Fruit fly (Drosophila melanogaster): ENCODE results near the gene NimC4.

NimC4 gene

DNA sequence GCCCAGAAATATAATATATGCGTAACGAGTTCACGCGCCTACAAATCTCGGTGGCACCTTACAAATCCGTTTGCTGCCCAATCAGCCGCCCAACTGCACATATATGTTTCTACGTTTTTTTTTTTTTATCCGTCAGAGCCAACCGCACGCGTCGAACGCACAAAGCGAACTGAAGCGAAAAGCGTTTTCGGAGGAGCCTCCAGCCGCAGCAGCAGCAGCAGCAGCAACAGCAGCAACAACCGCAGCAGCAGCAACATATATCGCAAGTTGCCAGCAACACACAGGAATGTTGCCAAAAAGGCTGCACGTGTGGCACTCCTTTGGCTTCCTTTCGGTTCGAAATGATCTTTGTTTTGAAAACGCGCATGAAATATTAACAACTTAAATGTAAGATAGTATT lies 46.3 kb upstream of the NimC4 start, which contains the start of gene rk:
rk (minus strand) TSS at position 171 of the 400 bp plus-strand sequence.
- TF ChIP-seq Eip78C (GFP tag) (peak; percentile 56), CG6163 (GFP tag; IDR thresholded peaks at IDR 0.05) (0 out of 3 replicates have a peak, but pooled peaks have one; percentile 33), CG3919 (GFP tag; optimal IDR thresholded peaks at IDR 0.05) (peak; percentile 38), Met (GFP tag; optimal IDR thresholded peaks at IDR 0.05) (peak; percentile 18), svp (GFP tag) (peak; percentile 22), Ets96B (tag; optimal IDR thresholded peaks at IDR 0.05) (no peak), lz (GFP tag; optimal IDR thresholded peaks at IDR 0.05) (no peak), dsx (GFP tag; optimal IDR thresholded peaks at IDR 0.05; ENCODE audit: poor library complexity, severe bottlenecking) (peak; percentile 7)

DNA sequence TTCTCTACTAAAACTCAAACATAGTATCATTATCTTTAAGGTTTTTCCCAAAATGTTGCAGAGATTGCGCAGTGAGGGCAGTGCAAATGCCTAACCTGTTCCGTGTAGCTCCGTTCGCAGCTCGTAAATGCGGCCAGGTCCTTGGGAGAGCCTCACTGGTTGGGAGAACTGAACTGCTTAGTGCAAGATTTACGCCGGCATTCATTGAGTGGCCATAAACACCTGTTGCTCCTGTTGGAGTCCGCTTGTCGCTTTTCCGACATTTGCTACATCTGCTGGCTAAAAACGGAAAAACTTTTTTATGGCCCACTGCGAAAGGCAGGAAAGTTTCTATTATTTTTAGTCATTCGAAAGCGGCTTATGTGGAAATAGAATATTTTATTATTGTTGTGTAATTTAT lies 45.5 kb upstream of the NimC4 start:
- TF ChIP-seq CG3032 (tag; optimal IDR thresholded peaks at IDR 0.05) (no peak), CG7368 (GFP tag; optimal IDR thresholded peaks at IDR 0.05) (no peak), Ets96B (tag; optimal IDR thresholded peaks at IDR 0.05) (no peak), Smox (GFP tag; optimal IDR thresholded peaks at IDR 0.05) (no peak), CG16779 (tag; optimal IDR thresholded peaks at IDR 0.05) (no peak), CG32006 (GFP tag; optimal IDR thresholded peaks at IDR 0.05) (no peak), esn (GFP tag; optimal IDR thresholded peaks at IDR 0.05) (no peak), Blimp-1 (GFP tag; optimal IDR thresholded peaks at IDR 0.05) (no peak), fd85E (GFP tag; optimal IDR thresholded peaks at IDR 0.05) (no peak)

DNA sequence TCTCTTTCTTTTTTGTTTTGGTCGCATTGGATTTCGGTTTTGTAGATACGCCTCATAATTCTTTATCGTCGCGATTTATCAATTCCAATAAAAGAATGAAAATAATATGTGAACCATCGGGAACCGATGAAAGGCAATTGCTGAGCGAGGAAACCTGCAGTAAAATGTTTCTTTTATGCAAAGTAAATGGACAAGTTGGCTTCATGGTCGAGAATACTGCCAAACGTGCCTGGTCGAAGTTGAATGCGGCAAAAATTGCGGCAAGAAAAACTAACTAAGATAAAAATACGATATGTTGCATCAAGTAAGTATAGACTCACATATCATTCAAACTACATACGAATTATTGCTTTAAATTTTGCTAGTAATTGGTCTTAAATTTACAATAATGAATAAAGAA lies 39.6 kb upstream of the NimC4 start, which contains the start of gene CG42692:
CG42692 (plus strand) TSS at position 301 of the 400 bp plus-strand sequence.
- no peak for TF ChIP-seq Eip75B (GFP tag; optimal IDR thresholded peaks at IDR 0.05)
- TF ChIP-seq fd59A (GFP tag; optimal IDR thresholded peaks at IDR 0.05), result no peak
- peak; percentile 12 for TF ChIP-seq svp (GFP tag)

DNA sequence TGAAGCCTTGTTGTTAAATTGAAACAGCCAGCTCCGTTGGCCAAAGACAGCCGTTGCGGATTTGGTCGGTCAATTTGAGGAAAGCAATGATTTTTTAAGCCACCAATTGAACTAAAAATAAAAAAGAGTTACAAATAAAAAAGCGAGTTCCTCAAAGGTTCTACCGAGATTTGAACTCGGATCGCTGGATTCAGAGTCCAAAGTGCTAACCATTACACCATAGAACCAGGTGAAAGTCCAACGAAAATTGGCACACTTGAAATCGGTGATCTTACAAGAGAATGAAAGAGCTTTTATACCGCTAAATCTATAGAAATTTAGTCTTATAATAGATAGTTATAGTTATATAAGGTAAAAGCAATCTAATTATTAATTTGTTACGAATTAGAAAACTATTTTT lies 37.0 kb upstream of the NimC4 start:
- peak; percentile 7 for TF ChIP-seq CG9139 (GFP tag; optimal IDR thresholded peaks at IDR 0.05)
- TF ChIP-seq svp (GFP tag), result peak; percentile 70
- TF ChIP-seq CG1621 (tag; optimal IDR thresholded peaks at IDR 0.05), result no peak
- no peak for TF ChIP-seq CG10669 (GFP tag; optimal IDR thresholded peaks at IDR 0.05)
- no peak for TF ChIP-seq Eip75B (GFP tag; optimal IDR thresholded peaks at IDR 0.05)

DNA sequence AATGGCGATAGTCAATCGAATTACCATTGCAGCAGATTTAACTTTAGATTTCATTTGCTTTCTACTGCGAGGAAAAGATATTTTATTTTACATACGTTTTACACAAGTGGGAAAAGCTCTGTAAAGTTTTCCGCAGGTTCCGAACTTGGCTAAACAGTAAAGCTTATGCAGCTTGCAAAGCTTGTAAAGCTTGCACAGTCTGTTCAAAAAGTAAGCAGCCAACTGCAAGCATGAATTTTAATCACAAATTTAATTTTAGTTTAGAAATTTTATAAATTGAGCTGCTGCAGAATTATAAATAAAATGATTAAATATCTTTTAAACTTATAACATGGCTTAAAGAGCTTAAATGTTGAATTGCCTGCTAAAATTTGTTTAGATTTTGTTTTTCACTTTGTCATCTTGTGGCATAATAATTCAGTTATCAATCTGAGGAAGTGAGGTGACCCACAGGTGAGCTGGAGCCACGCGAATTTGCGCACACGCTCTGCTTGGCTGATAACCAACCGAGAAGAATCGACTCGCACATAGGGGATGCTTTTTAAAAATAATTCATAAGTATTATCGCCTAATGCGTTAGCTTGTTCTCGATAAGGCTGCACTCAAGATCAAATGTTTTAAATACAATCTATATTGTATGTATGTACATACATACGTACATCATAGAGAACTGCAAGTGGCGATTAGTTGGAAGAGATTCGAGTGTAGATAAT lies 35.6 kb upstream of the NimC4 start:
- TF ChIP-seq fd59A (GFP tag; optimal IDR thresholded peaks at IDR 0.05) (no peak), dac (GFP tag; optimal IDR thresholded peaks at IDR 0.05) (no peak), OdsH (GFP tag; optimal IDR thresholded peaks at IDR 0.05) (peak; percentile 26), Smox (GFP tag; optimal IDR thresholded peaks at IDR 0.05) (peak; percentile 1), cyc (GFP tag; optimal IDR thresholded peaks at IDR 0.05) (peak; percentile 39), esn (GFP tag; optimal IDR thresholded peaks at IDR 0.05) (peak; percentile 16), Sox15 (GFP tag; optimal IDR thresholded peaks at IDR 0.05) (no peak), CG6276 (GFP tag; optimal IDR thresholded peaks at IDR 0.05) (no peak), Eip78C (GFP tag) (peak; percentile 72), CG6854 (GFP tag; optimal IDR thresholded peaks at IDR 0.05) (no peak), CG6792 (GFP tag; optimal IDR thresholded peaks at IDR 0.05) (no peak), Eip93F (GFP tag; optimal IDR thresholded peaks at IDR 0.05) (no peak), net (GFP tag; optimal IDR thresholded peaks at IDR 0.05) (no peak), CG9139 (GFP tag; optimal IDR thresholded peaks at IDR 0.05) (no peak), CG7368 (GFP tag; optimal IDR thresholded peaks at IDR 0.05) (no peak), Eip75B (GFP tag; optimal IDR thresholded peaks at IDR 0.05) (no peak), Ets96B (tag; optimal IDR thresholded peaks at IDR 0.05) (peak; percentile 9), CG10669 (GFP tag; optimal IDR thresholded peaks at IDR 0.05) (peak; percentile 17), Met (GFP tag; optimal IDR thresholded peaks at IDR 0.05) (peak; percentile 48), topi (GFP tag; optimal IDR thresholded peaks at IDR 0.05) (peak; percentile 16), Hr39 (GFP tag; optimal IDR thresholded peaks at IDR 0.05) (peak; percentile 2), CG4318 (GFP tag; optimal IDR thresholded peaks at IDR 0.05) (no peak), CG3032 (tag; optimal IDR thresholded peaks at IDR 0.05) (no peak), CG6808 (GFP tag; optimal IDR thresholded peaks at IDR 0.05) (no peak), fd85E (GFP tag; optimal IDR thresholded peaks at IDR 0.05) (no peak), acj6 (GFP tag; optimal IDR thresholded peaks at IDR 0.05) (no peak), Hr4 (GFP tag; optimal IDR thresholded peaks at IDR 0.05) (no peak), CG3919 (GFP tag; optimal IDR thresholded peaks at IDR 0.05) (peak; percentile 17), achi (GFP tag; optimal IDR thresholded peaks at IDR 0.05) (no peak), svp (GFP tag) (peak; percentile 79), Gug (GFP tag; IDR thresholded peaks at IDR 0.05) (no peak), salr (GFP tag; optimal IDR thresholded peaks at IDR 0.05) (no peak), CG32006 (GFP tag; optimal IDR thresholded peaks at IDR 0.05) (no peak), CG6163 (GFP tag; IDR thresholded peaks at IDR 0.05) (peak; percentile 34; the same call in 2 of the 3 replicates), pdm3 (GFP tag; optimal IDR thresholded peaks at IDR 0.05) (peak; percentile 13)
